Worm (Caenorhabditis elegans): ENCODE data around the gene pqn-35.

DNA sequence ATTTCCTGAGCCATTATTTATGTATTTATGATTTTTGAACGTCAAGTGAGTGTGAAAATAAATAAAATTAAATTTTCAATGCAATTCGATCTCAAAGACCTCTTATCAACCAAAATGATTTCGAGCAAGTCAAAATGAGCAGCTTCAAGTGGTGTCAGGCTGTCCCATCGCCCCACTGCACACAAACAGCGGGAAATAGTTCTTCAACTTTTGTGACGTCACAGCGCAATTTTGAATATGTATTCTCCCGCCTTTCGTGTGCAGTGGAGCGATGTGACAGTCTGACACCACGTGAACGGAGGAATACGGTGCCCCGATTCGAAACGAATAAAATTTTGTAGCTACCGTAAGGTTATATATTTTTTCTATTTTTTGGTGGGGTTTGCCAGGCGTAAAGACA is 60.9 kb downstream of the pqn-35 start:
- TF ChIP-seq dao-5 (tag; optimal IDR thresholded peaks at IDR 0.05) = no peak
- TF ChIP-seq him-1 (tag; optimal IDR thresholded peaks at IDR 0.05) = no peak
